Worm (Caenorhabditis elegans) whole organism, L4/young adult: ENCODE data around the gene C27A2.12.

ENCODE experiments used
- W03F9.2 ChIP-seq: fragments of 150-350 bp; optimal IDR thresholded peaks from 2 replicates; lab custom pipeline; 2014; ENCODE audit warnings: missing biosample characterization, missing genetic modification characterization
- dao-5 ChIP-seq: sonication (generic microtip); optimal IDR thresholded peaks from 2 replicates; lab custom pipeline; 2016; ENCODE audit warnings: missing genotype, missing genetic modification characterization, moderate library complexity, missing compliant biosample characterization
- him-1 ChIP-seq: sonication (generic microtip); optimal IDR thresholded peaks from 2 replicates; lab custom pipeline; 2016; ENCODE audit warnings: missing genotype, missing genetic modification reagents, missing genetic modification characterization, missing compliant biosample characterization

- TF ChIP-seq W03F9.2 (tag; lab: Kevin White, UChicago) (no peak), him-1 (tag; lab: Kevin White, UChicago) (no peak), dao-5 (tag; lab: Kevin White, UChicago) (no peak)
These were observed 21.8 kb downstream of the C27A2.12 start, which contains the start of gene lrr-1 for ce11 chrII:5036128-5036527.
